Fruit fly (Drosophila melanogaster): ENCODE results near the gene CG17612.

Gene CG17612

DNA sequence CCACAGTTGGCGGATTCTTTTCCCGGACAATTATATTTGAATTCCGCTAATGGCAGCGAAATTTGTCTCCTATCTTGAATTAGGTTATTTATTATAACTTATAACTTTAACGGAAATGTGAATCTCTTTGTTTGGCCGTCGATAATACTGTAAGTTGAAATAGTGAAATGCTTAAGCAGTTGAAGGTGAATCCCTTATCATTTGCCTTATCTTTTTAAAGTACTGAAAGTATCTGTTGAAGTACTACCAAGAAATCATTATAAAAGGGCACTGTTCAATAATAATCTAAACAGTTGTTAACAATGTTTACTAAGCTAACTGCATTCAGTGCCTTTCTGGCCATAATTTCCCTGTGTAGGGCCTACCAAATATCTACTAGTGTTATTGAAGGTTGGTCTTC lies 28.3 kb upstream of the CG17612 start, which contains the start of gene CG43055:
Gene CG43055, plus strand, starts transcription at position 301 of the 400 bp plus-strand sequence.
- TF ChIP-seq sv (GFP tag; optimal IDR thresholded peaks at IDR 0.05) = no peak

DNA sequence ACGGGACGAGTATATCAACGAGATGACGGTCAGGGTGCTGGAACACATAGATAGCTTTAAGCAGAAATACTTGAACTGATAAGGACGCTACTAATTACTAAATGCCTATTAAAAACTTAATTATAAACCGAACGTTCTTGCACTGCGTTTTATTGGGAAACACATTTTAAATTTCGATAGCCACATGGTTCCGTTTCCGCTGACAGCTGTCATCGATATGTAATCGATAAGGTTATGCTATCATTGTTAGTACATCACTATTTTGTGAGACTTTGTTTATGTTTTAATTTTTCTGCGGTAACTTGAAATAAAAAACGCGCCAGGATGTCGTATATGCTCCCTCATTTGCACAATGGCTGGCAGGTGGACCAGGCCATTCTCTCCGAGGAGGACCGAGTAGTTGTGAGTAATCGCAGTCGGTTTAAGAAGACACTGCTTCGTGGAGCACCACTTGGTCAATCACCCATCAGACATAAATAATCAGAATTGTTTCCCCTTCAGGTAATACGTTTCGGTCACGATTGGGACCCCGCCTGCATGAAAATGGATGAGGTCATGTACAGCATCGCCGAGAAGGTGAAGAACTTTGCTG lies 20.6 kb upstream of the CG17612 start, which contains the start of gene Dim1:
Gene Dim1, plus strand, starts transcription at position 239 of the 592 bp plus-strand sequence.
- TF ChIP-seq Jra (GFP tag; optimal IDR thresholded peaks at IDR 0.05) = no peak
- no peak for TF ChIP-seq jim (GFP tag; optimal IDR thresholded peaks at IDR 0.05)
- no peak for TF ChIP-seq Rel (GFP tag; optimal IDR thresholded peaks at IDR 0.05)
- peak; percentile 84 for TF ChIP-seq Rel (tag; optimal IDR thresholded peaks at IDR 0.05)
- TF ChIP-seq Myc (optimal IDR thresholded peaks at IDR 0.05) = no peak
- TF ChIP-seq psq (GFP tag; optimal IDR thresholded peaks at IDR 0.05) = no peak
- peak; percentile 35 for TF ChIP-seq Hr83 (GFP tag; optimal IDR thresholded peaks at IDR 0.05; ENCODE audit: poor library complexity, severe bottlenecking)
- peak; percentile 35 for TF ChIP-seq CG9705 (GFP tag; optimal IDR thresholded peaks at IDR 0.05)

DNA sequence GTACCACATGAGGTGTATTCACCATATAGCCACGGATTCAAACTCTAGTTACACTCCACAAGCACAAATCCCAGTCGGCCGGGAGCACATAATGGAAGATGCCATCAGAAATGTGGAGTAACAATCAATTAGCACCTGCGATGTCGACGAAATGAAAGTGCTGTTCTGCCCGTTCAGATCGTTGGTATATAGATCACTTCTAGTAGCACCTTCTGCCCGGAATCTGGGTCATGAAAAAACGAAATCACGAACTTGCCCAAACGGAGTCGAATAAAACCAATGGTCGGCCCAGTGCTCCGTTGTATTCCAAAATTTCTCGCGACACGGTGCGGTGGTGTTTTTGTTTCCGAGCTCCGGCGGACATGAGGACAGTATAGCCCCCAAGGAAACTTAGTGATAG lies 18.1 kb upstream of the CG17612 start, which contains the start of gene CG33003:
Gene CG33003, plus strand, starts transcription at position 301 of the 400 bp plus-strand sequence.
- TF ChIP-seq Dfd (GFP tag; optimal IDR thresholded peaks at IDR 0.05) (no peak), Rel (GFP tag; optimal IDR thresholded peaks at IDR 0.05) (no peak), Rel (tag; optimal IDR thresholded peaks at IDR 0.05) (no peak), sv (GFP tag; optimal IDR thresholded peaks at IDR 0.05) (no peak), Hnf4 (GFP tag; optimal IDR thresholded peaks at IDR 0.05) (no peak), pan (optimal IDR thresholded peaks at IDR 0.05) (no peak), HLH106 (tag; optimal IDR thresholded peaks at IDR 0.05) (no peak), tai (GFP tag; optimal IDR thresholded peaks at IDR 0.05) (no peak), N (GFP tag; optimal IDR thresholded peaks at IDR 0.05) (no peak), dmrt93B (GFP tag; optimal IDR thresholded peaks at IDR 0.05) (no peak), Jra (GFP tag; optimal IDR thresholded peaks at IDR 0.05) (no peak), fru (GFP tag; optimal IDR thresholded peaks at IDR 0.05) (no peak), Mio (GFP tag; optimal IDR thresholded peaks at IDR 0.05) (no peak), CG32264 (GFP tag; optimal IDR thresholded peaks at IDR 0.05) (no peak), Dif (GFP tag; optimal IDR thresholded peaks at IDR 0.05; ENCODE audit: partially characterized antibody) (no peak)

DNA sequence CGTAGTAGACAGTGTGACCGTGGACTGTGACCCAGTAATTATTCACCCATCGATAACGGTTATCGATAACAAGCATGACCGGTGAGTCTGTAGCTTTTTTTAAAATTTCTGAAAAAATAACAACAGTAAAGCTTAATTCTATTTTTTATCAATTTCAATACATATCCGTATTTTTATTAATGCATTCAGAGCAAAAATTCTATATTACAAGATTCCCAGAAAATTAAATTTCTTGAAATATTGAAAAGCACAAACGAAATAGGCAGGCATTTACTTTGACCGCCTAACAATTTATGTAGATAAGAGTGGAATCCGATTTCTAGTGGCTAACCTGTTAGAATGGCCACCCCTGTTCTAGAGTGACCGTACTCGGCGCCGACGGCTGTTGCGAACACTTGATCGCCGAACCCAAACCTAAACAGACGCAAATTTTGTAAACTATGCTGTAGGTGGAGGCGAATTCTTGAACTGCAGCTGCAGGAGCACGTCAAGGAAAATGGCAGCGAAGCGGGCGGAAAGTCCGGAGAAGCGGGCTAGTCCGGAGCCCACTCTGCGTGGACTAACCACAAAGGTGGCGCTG lies 11.4 kb upstream of the CG17612 start, which contains the start of gene CG3652:
Gene CG3652, minus strand, starts transcription at position 35 of the 580 bp plus-strand sequence.
- TF ChIP-seq dl (GFP tag; optimal IDR thresholded peaks at IDR 0.05; ENCODE audit: insufficient read depth in 1 of 2, partially characterized antibody in 2 of 2) (no peak), Dif (GFP tag; optimal IDR thresholded peaks at IDR 0.05; ENCODE audit: partially characterized antibody) (no peak), woc (GFP tag; optimal IDR thresholded peaks at IDR 0.05) (no peak), CG9705 (GFP tag; optimal IDR thresholded peaks at IDR 0.05) (peak; percentile 4), psq (GFP tag; optimal IDR thresholded peaks at IDR 0.05) (peak; percentile 29), CG32264 (GFP tag; optimal IDR thresholded peaks at IDR 0.05) (no peak), sv (GFP tag; optimal IDR thresholded peaks at IDR 0.05) (peak; percentile 20), OdsH (GFP tag; optimal IDR thresholded peaks at IDR 0.05) (peak; percentile 30), N (GFP tag; optimal IDR thresholded peaks at IDR 0.05) (no peak), Hr78 (GFP tag; optimal IDR thresholded peaks at IDR 0.05) (no peak), CrebA (GFP tag; optimal IDR thresholded peaks at IDR 0.05; ENCODE audit: borderline replicate concordance) (no peak), HLH106 (tag; optimal IDR thresholded peaks at IDR 0.05) (peak; percentile 52), Myc (optimal IDR thresholded peaks at IDR 0.05) (peak; percentile 71)

DNA sequence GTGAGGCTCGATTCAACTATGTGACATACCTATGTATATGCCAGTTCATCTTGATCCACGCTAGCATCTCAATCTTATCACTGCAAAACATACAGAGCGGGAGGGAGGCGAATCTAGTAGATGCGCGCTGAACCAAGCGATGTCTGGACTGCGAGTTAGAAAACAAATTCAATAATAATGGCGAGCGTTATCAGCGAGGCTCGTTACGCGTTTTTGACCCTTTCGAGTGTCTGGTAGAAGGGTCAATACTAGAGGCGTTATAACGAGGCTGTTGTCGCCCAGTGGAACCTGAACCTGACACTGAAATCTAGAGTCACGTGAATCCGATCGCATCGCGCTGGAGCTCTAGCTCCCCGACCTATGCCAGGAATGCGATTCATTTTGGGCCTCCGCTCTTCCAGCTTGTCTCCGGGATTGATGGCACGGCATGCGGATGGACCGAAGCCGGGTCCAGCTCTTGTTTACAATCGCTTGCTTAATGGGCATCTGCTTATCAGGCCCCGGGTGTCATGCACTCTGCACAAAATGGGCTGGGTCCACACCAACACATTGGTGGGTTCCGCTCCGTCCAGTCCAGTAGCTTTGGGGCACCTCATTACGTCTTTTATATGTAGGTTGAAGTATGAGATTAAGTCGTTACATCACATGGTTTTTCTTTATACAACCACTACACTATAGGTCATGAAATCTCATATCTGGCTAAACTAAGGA lies 7.0 kb upstream of the CG17612 start:
- TF ChIP-seq Hr83 (GFP tag; optimal IDR thresholded peaks at IDR 0.05; ENCODE audit: poor library complexity, severe bottlenecking) = no peak
- no peak for TF ChIP-seq woc (GFP tag; optimal IDR thresholded peaks at IDR 0.05)
- no peak for TF ChIP-seq Mio (GFP tag; optimal IDR thresholded peaks at IDR 0.05)
- TF ChIP-seq Myc (optimal IDR thresholded peaks at IDR 0.05) = no peak
- TF ChIP-seq Sp1 (GFP tag; optimal IDR thresholded peaks at IDR 0.05) = no peak
- no peak for TF ChIP-seq usp (GFP tag; optimal IDR thresholded peaks at IDR 0.05)
- TF ChIP-seq pan (optimal IDR thresholded peaks at IDR 0.05) = no peak
- TF ChIP-seq Rel (GFP tag; optimal IDR thresholded peaks at IDR 0.05) = no peak
- TF ChIP-seq Rel (tag; optimal IDR thresholded peaks at IDR 0.05) = no peak
- no peak for TF ChIP-seq CG9705 (GFP tag; optimal IDR thresholded peaks at IDR 0.05)
- no peak for TF ChIP-seq tai (GFP tag; optimal IDR thresholded peaks at IDR 0.05)
- no peak for TF ChIP-seq brk (GFP tag; optimal IDR thresholded peaks at IDR 0.05)
- TF ChIP-seq psq (GFP tag; optimal IDR thresholded peaks at IDR 0.05) = no peak
- no peak for TF ChIP-seq sage (GFP tag; optimal IDR thresholded peaks at IDR 0.05)
- no peak for TF ChIP-seq fru (GFP tag; optimal IDR thresholded peaks at IDR 0.05)
- no peak for TF ChIP-seq CrebA (GFP tag; optimal IDR thresholded peaks at IDR 0.05; ENCODE audit: borderline replicate concordance)
- TF ChIP-seq OdsH (GFP tag; optimal IDR thresholded peaks at IDR 0.05) = no peak
- no peak for TF ChIP-seq Abd-B (GFP tag; optimal IDR thresholded peaks at IDR 0.05)
- no peak for TF ChIP-seq N (GFP tag; optimal IDR thresholded peaks at IDR 0.05)

Measured in whole organism, wandering third instar larva.